Worm (Caenorhabditis elegans): ENCODE data around the gene F35E8.9.
"Not testable (repeated sequence)": the region's sequence is repeated elsewhere in the genome, so short reads cannot be mapped to it uniquely, and the experiment has no call there.

The F35E8.9 gene

ce11 chrV:15952762-15953161 is 35.4 kb upstream of the F35E8.9 start, which contains the start of gene srw-56:
Gene srw-56 (minus strand): TSS chrV:15952862.
- TF ChIP-seq ceh-36 (tag; optimal IDR thresholded peaks at IDR 0.05) = no peak
- TF ChIP-seq sea-1 (GFP tag; conservative IDR thresholded peaks at IDR 0.05) = no peak
- no peak for TF ChIP-seq ama-1 (optimal IDR thresholded peaks at IDR 0.05)
- TF ChIP-seq scrt-1 (GFP tag; IDR thresholded peaks at IDR 0.05) = no peak
- TF ChIP-seq hnd-1 (tag; optimal IDR thresholded peaks at IDR 0.05) = no peak
- TF ChIP-seq aly-1 (tag; optimal IDR thresholded peaks at IDR 0.05) = no peak
- no peak for TF ChIP-seq B0310.2 (tag; optimal IDR thresholded peaks at IDR 0.05)
- no peak for TF ChIP-seq ets-7 (tag; optimal IDR thresholded peaks at IDR 0.05)

- TF ChIP-seq sea-1 (GFP tag; conservative IDR thresholded peaks at IDR 0.05) (no peak), hnd-1 (tag; optimal IDR thresholded peaks at IDR 0.05) (no peak), scrt-1 (GFP tag; IDR thresholded peaks at IDR 0.05) (no peak), ceh-13 (GFP tag; optimal IDR thresholded peaks at IDR 0.05) (no peak), tbx-11 (GFP tag; IDR thresholded peaks at IDR 0.05) (no peak), ets-7 (tag; optimal IDR thresholded peaks at IDR 0.05) (no peak), aly-1 (tag; optimal IDR thresholded peaks at IDR 0.05) (no peak), pes-1 (GFP tag; IDR thresholded peaks at IDR 0.05) (no peak), hmbx-1 (tag; optimal IDR thresholded peaks at IDR 0.05) (no peak), hmg-4 (GFP tag; optimal IDR thresholded peaks at IDR 0.05) (no peak), ama-1 (optimal IDR thresholded peaks at IDR 0.05) (no peak), tra-4 (tag; optimal IDR thresholded peaks at IDR 0.05) (no peak), ceh-36 (tag; optimal IDR thresholded peaks at IDR 0.05) (no peak), tbx-37 (GFP tag; conservative IDR thresholded peaks at IDR 0.05) (no peak), F13C5.2 (tag; optimal IDR thresholded peaks at IDR 0.05) (no peak), B0310.2 (tag; optimal IDR thresholded peaks at IDR 0.05) (no peak), flt-1 (GFP tag; IDR thresholded peaks at IDR 0.05) (no peak)
These were observed 33.5 kb upstream of the F35E8.9 start, which contains the start of gene srw-59 for ce11 chrV:15950903-15951302. Gene srw-59 (minus strand): TSS chrV:15951003.

- TF ChIP-seq B0310.2 (tag; optimal IDR thresholded peaks at IDR 0.05) (no peak), ets-7 (tag; optimal IDR thresholded peaks at IDR 0.05) (no peak), aly-1 (tag; optimal IDR thresholded peaks at IDR 0.05) (no peak), flt-1 (GFP tag; IDR thresholded peaks at IDR 0.05) (no peak), ceh-13 (GFP tag; optimal IDR thresholded peaks at IDR 0.05) (no peak), tbx-11 (GFP tag; IDR thresholded peaks at IDR 0.05) (no peak), hmg-4 (GFP tag; optimal IDR thresholded peaks at IDR 0.05) (no peak), ama-1 (optimal IDR thresholded peaks at IDR 0.05) (no peak), hmbx-1 (tag; optimal IDR thresholded peaks at IDR 0.05) (no peak), sea-1 (GFP tag; conservative IDR thresholded peaks at IDR 0.05) (no peak)
These were observed 25.8 kb upstream of the F35E8.9 start, which contains the start of gene srw-53 for ce11 chrV:15943125-15943524. Gene srw-53 (plus strand): TSS chrV:15943425.

ce11 chrV:15940254-15940653 is 22.9 kb upstream of the F35E8.9 start, which contains the start of gene srw-55:
Gene srw-55 (minus strand): TSS chrV:15940354.
- TF ChIP-seq ets-7 (tag; optimal IDR thresholded peaks at IDR 0.05) (no peak), F13C5.2 (tag; optimal IDR thresholded peaks at IDR 0.05) (no peak), hmg-4 (GFP tag; optimal IDR thresholded peaks at IDR 0.05) (no peak), ama-1 (optimal IDR thresholded peaks at IDR 0.05) (no peak), tbx-11 (GFP tag; IDR thresholded peaks at IDR 0.05) (no peak), ceh-36 (tag; optimal IDR thresholded peaks at IDR 0.05) (no peak), tbx-37 (GFP tag; conservative IDR thresholded peaks at IDR 0.05) (no peak), scrt-1 (GFP tag; IDR thresholded peaks at IDR 0.05) (no peak), tra-4 (tag; optimal IDR thresholded peaks at IDR 0.05) (no peak), sea-1 (GFP tag; conservative IDR thresholded peaks at IDR 0.05) (no peak), ceh-13 (GFP tag; optimal IDR thresholded peaks at IDR 0.05) (no peak), B0310.2 (tag; optimal IDR thresholded peaks at IDR 0.05) (no peak)

ce11 chrV:15932390-15932789 is 15.0 kb upstream of the F35E8.9 start, which contains the start of gene srw-26:
Gene srw-26 (minus strand): TSS chrV:15932490.
- TF ChIP-seq tbx-37 (GFP tag; conservative IDR thresholded peaks at IDR 0.05) (no peak), ceh-13 (GFP tag; optimal IDR thresholded peaks at IDR 0.05) (no peak), sea-1 (GFP tag; conservative IDR thresholded peaks at IDR 0.05) (no peak), ets-7 (tag; optimal IDR thresholded peaks at IDR 0.05) (no peak), ama-1 (optimal IDR thresholded peaks at IDR 0.05) (no peak), B0310.2 (tag; optimal IDR thresholded peaks at IDR 0.05) (no peak), tra-4 (tag; optimal IDR thresholded peaks at IDR 0.05) (no peak), hnd-1 (tag; optimal IDR thresholded peaks at IDR 0.05) (no peak), F13C5.2 (tag; optimal IDR thresholded peaks at IDR 0.05) (no peak), aly-1 (tag; optimal IDR thresholded peaks at IDR 0.05) (no peak)

- not testable (repeated sequence) for TF ChIP-seq tbx-11 (GFP tag; IDR thresholded peaks at IDR 0.05); hmbx-1 (tag; optimal IDR thresholded peaks at IDR 0.05); tbx-37 (GFP tag; conservative IDR thresholded peaks at IDR 0.05)
These were observed 12.5 kb upstream of the F35E8.9 start, which contains the start of gene srbc-77 for ce11 chrV:15929882-15930281. Gene srbc-77 (plus strand): TSS chrV:15930182.

- TF ChIP-seq tra-4 (tag; optimal IDR thresholded peaks at IDR 0.05) = no peak
- no peak for TF ChIP-seq B0310.2 (tag; optimal IDR thresholded peaks at IDR 0.05)
- no peak for TF ChIP-seq hmg-4 (GFP tag; optimal IDR thresholded peaks at IDR 0.05)
These were observed 11.0 kb upstream of the F35E8.9 start, which contains the start of gene pzf-1 for ce11 chrV:15928325-15928724. Gene pzf-1 (minus strand): TSS chrV:15928425.

- TF ChIP-seq ama-1 (optimal IDR thresholded peaks at IDR 0.05) = no peak
These were observed 6.9 kb upstream of the F35E8.9 start, which contains the start of gene nhr-108 for ce11 chrV:15924307-15924706. Gene nhr-108 (minus strand): TSS chrV:15924472.
